Worm (Caenorhabditis elegans) whole organism, L1 larva: ENCODE data around the gene Y59A8B.21.
"Not testable (repeated sequence)": the region's sequence is repeated elsewhere in the genome, so short reads cannot be mapped to it uniquely, and the experiment has no call there.

Source experiments
- C16A3.4 ChIP-seq: fragments of 150-350 bp; optimal IDR thresholded peaks from 2 replicates; lab custom pipeline; 2014; ENCODE audit warnings: missing biosample characterization, missing genetic modification characterization
- C34B4.2 ChIP-seq: sonication (generic microtip); optimal IDR thresholded peaks from 2 replicates; lab custom pipeline; 2017; ENCODE audit warnings: mild to moderate bottlenecking, missing genetic modification characterization, missing compliant biosample characterization
- F16B12.6 ChIP-seq: fragments of 150-350 bp; optimal IDR thresholded peaks from 2 replicates; lab custom pipeline; 2014; ENCODE audit warnings: missing biosample characterization, missing genetic modification characterization
- aha-1 ChIP-seq: fragments of 150-350 bp; optimal IDR thresholded peaks from 2 replicates; lab custom pipeline; 2014; ENCODE audit warnings: missing biosample characterization, missing genetic modification characterization
- blmp-1 ChIP-seq: fragments of 150-350 bp; optimal IDR thresholded peaks from 2 replicates; lab custom pipeline; 2014; ENCODE audit warnings: missing biosample characterization, missing genetic modification characterization
- ceh-88 ChIP-seq: fragments of 200-800 bp; sonication (Bioruptor generic); IDR thresholded peaks from 2 replicates; pipeline ENCODE4 v1.3.6; 2022; ENCODE audit warnings: missing genetic modification characterization, missing compliant biosample characterization
- ceh-90 ChIP-seq: sonication (generic microtip); optimal IDR thresholded peaks from 2 replicates; lab custom pipeline; 2016; ENCODE audit warnings: missing genetic modification characterization, missing compliant biosample characterization
- ces-1 ChIP-seq: fragments of 150-350 bp; optimal IDR thresholded peaks from 2 replicates; lab custom pipeline; 2014; ENCODE audit warnings: missing biosample characterization, missing genetic modification reagents, missing genetic modification characterization
- dpl-1 ChIP-seq, 3 experiments: fragments of 150-350 bp in 2 of 3; sonication (generic microtip) in 1 of 3; optimal IDR thresholded peaks; 2 replicates each; lab custom pipeline; 2014 to 2017; ENCODE audit warnings: missing biosample characterization in 3 of 3, missing genetic modification characterization in 3 of 3, missing genetic modification reagents in 3 of 3
- elt-2 ChIP-seq: sonication (generic microtip); optimal IDR thresholded peaks from 2 replicates; lab custom pipeline; 2016; ENCODE audit warnings: missing genetic modification characterization, mild to moderate bottlenecking, inconsistent platforms, missing compliant biosample characterization, missing genetic modification reagents
- fkh-10 ChIP-seq: sonication (generic microtip); optimal IDR thresholded peaks from 2 replicates; lab custom pipeline; 2017; ENCODE audit warnings: missing biosample characterization, missing genetic modification reagents, missing genetic modification characterization
- fkh-8 ChIP-seq: sonication (generic microtip); optimal IDR thresholded peaks from 2 replicates; lab custom pipeline; 2016; ENCODE audit warnings: mild to moderate bottlenecking, missing genetic modification characterization, missing compliant biosample characterization
- grh-1 ChIP-seq: fragments of 200-800 bp; sonication (Bioruptor generic); IDR thresholded peaks from 2 replicates; pipeline ENCODE4 v1.3.6; 2022; ENCODE audit warnings: missing genetic modification reagents, missing genetic modification characterization, missing compliant biosample characterization
- isw-1 ChIP-seq: fragments of 200-800 bp; sonication (Bioruptor generic); IDR thresholded peaks from 2 replicates; pipeline ENCODE4 v1.3.6; 2022; ENCODE audit warnings: missing genetic modification characterization, missing compliant biosample characterization
- lin-15B ChIP-seq: fragments of 150-350 bp; sonication (generic microtip); optimal IDR thresholded peaks from 3 replicates; lab custom pipeline; 2014; ENCODE audit warnings: missing biosample characterization, missing genetic modification characterization
- lin-35 ChIP-seq, 2 experiments: fragments of 150-350 bp; optimal IDR thresholded peaks; 2 replicates each; lab custom pipeline; 2014; ENCODE audit warnings: missing biosample characterization in 2 of 2, missing genetic modification characterization in 2 of 2, missing genetic modification reagents in 2 of 2
- lin-39 ChIP-seq: fragments of 150-350 bp; optimal IDR thresholded peaks from 2 replicates; lab custom pipeline; 2014; ENCODE audit warnings: missing biosample characterization, missing genetic modification reagents, missing genetic modification characterization
- lir-3 ChIP-seq: sonication (generic microtip); optimal IDR thresholded peaks from 2 replicates; lab custom pipeline; 2016; ENCODE audit warnings: mild to moderate bottlenecking, missing genetic modification characterization, moderate library complexity, missing compliant biosample characterization; ENCODE audit not compliant: poor library complexity
- lsy-2 ChIP-seq, 2 experiments: fragments of 150-350 bp; optimal IDR thresholded peaks; 2 replicates each; lab custom pipeline; 2014; ENCODE audit warnings: missing biosample characterization in 2 of 2, missing genetic modification characterization in 2 of 2
- mab-9 ChIP-seq: fragments of 200-800 bp; sonication (Bioruptor generic); IDR thresholded peaks from 2 replicates; pipeline ENCODE4 v1.3.6; 2022; ENCODE audit warnings: missing genetic modification reagents, missing genetic modification characterization, missing compliant biosample characterization
- mep-1 ChIP-seq: fragments of 150-350 bp; optimal IDR thresholded peaks from 2 replicates; lab custom pipeline; 2014; ENCODE audit warnings: missing biosample characterization, missing genetic modification characterization
- nhr-20 ChIP-seq: sonication (generic microtip); optimal IDR thresholded peaks from 2 replicates; lab custom pipeline; 2016; ENCODE audit warnings: mild to moderate bottlenecking, missing genetic modification characterization, missing compliant biosample characterization
- nhr-237 ChIP-seq: fragments of 150-350 bp; optimal IDR thresholded peaks from 2 replicates; lab custom pipeline; 2014; ENCODE audit warnings: missing biosample characterization, missing genetic modification characterization
- nhr-47 ChIP-seq: sonication (generic microtip); optimal IDR thresholded peaks from 2 replicates; lab custom pipeline; 2016; ENCODE audit warnings: mild to moderate bottlenecking, missing genetic modification characterization, moderate library complexity, missing compliant biosample characterization
- nhr-85 ChIP-seq: sonication (generic microtip); peaks from one replicate; lab custom pipeline; 2016; ENCODE audit warnings: missing genetic modification characterization, inconsistent platforms, missing compliant biosample characterization
- pag-3 ChIP-seq: sonication (generic microtip); optimal IDR thresholded peaks from 2 replicates; lab custom pipeline; 2017; ENCODE audit warnings: missing genetic modification characterization, mild to moderate bottlenecking, missing compliant biosample characterization, antibody characterized with exemption, borderline replicate concordance; ENCODE audit not compliant: insufficient read depth
- rnt-1 ChIP-seq: sonication (generic microtip); optimal IDR thresholded peaks from 2 replicates; lab custom pipeline; 2016; ENCODE audit warnings: mild to moderate bottlenecking, missing genetic modification characterization, moderate library complexity, missing compliant biosample characterization
- snpc-4 ChIP-seq: fragments of 150-350 bp; optimal IDR thresholded peaks from 2 replicates; lab custom pipeline; 2014; ENCODE audit warnings: missing biosample characterization, missing genetic modification characterization
- sox-4 ChIP-seq: sonication (generic microtip); optimal IDR thresholded peaks from 2 replicates; lab custom pipeline; 2016; ENCODE audit warnings: missing genetic modification characterization, missing compliant biosample characterization
- sptf-1 ChIP-seq: fragments of 150-350 bp; optimal IDR thresholded peaks from 2 replicates; lab custom pipeline; 2014; ENCODE audit warnings: missing biosample characterization, missing genetic modification characterization
- unc-62 ChIP-seq: fragments of 150-350 bp; optimal IDR thresholded peaks from 2 replicates; lab custom pipeline; 2014; ENCODE audit warnings: missing biosample characterization, missing genetic modification reagents, missing genetic modification characterization
- unc-98 ChIP-seq: fragments of 200-800 bp; sonication (Bioruptor generic); IDR thresholded peaks from 2 replicates; pipeline ENCODE4 v1.3.6; 2022; ENCODE audit warnings: missing genetic modification characterization, missing compliant biosample characterization
- xbp-1 ChIP-seq: sonication (generic microtip); optimal IDR thresholded peaks from 2 replicates; lab custom pipeline; 2016; ENCODE audit warnings: missing genetic modification characterization, missing compliant biosample characterization
- zip-4 ChIP-seq: fragments of 200-800 bp; sonication (Bioruptor generic); optimal IDR thresholded peaks from 2 replicates; lab custom pipeline; 2018; ENCODE audit warnings: mild to moderate bottlenecking, missing genetic modification characterization, moderate library complexity, missing compliant biosample characterization
- ztf-11 ChIP-seq, 2 experiments: sonication (generic microtip); optimal IDR thresholded peaks; 2 replicates each; lab custom pipeline; 2016 to 2017; ENCODE audit warnings: missing genetic modification characterization in 2 of 2, missing biosample characterization in 1 of 2, missing compliant biosample characterization in 1 of 2

Y59A8B.21 gene

ce11 chrV:17982935-17983334 is 3.1 kb upstream of the Y59A8B.21 start:
- TF ChIP-seq C34B4.2 (tag; lab: Kevin White, UChicago) = no peak
- TF ChIP-seq isw-1 = no peak
- TF ChIP-seq aha-1 (tag; lab: Kevin White, UChicago) = no peak
- no peak for TF ChIP-seq lin-35 (GFP tag; optimal IDR thresholded peaks at IDR 0.05; lab: Kevin White, UChicago)
- TF ChIP-seq ceh-88 (GFP tag; lab: Robert Waterston, UW) = no peak
- TF ChIP-seq sptf-1 = no peak
- peak; percentile 49 to 63 for TF ChIP-seq lsy-2 (tag; optimal IDR thresholded peaks at IDR 0.05; lab: Kevin White, UChicago)
- no peak for TF ChIP-seq sox-4 (tag; lab: Kevin White, UChicago)
- peak; percentile 14 for TF ChIP-seq F16B12.6
- no peak for TF ChIP-seq ztf-11 (tag; optimal IDR thresholded peaks at IDR 0.05; lab: Kevin White, UChicago)
- TF ChIP-seq nhr-20 (tag; lab: Kevin White, UChicago) = no peak

ce11 chrV:18001268-18001667 is 15.2 kb downstream of the Y59A8B.21 start, which contains the start of gene lon-8:
Gene lon-8, minus strand, starts transcription at chrV:18001368.
- TF ChIP-seq nhr-20 (tag; lab: Kevin White, UChicago) (no peak), isw-1 (no peak), pag-3 (tag; lab: Kevin White, UChicago) (no peak), nhr-85 (tag; lab: Kevin White, UChicago) (no peak), F16B12.6 (no peak), ces-1 (GFP tag; lab: Kevin White, UChicago) (no peak), sptf-1 (no peak), unc-98 (GFP tag; lab: Robert Waterston, UW) (no peak), unc-62 (no peak), fkh-8 (tag; lab: Kevin White, UChicago) (no peak), grh-1 (no peak), rnt-1 (no peak), elt-2 (no peak), dpl-1 (GFP tag; optimal IDR thresholded peaks at IDR 0.05; lab: Kevin White, UChicago) (no peak), ztf-11 (tag; optimal IDR thresholded peaks at IDR 0.05; lab: Kevin White, UChicago) (no peak), lin-35 (GFP tag; optimal IDR thresholded peaks at IDR 0.05; lab: Kevin White, UChicago) (no peak), lin-39 (tag; lab: Kevin White, UChicago) (no peak), snpc-4 (no peak), nhr-47 (tag; lab: Kevin White, UChicago) (no peak)

ce11 chrV:18003876-18004275 is 17.8 kb downstream of the Y59A8B.21 start:
- TF ChIP-seq lin-15B (tag; lab: Kevin White, UChicago) (no peak), ces-1 (GFP tag; lab: Kevin White, UChicago) (no peak), nhr-85 (tag; lab: Kevin White, UChicago) (peak; percentile 33), blmp-1 (tag; lab: Kevin White, UChicago) (peak; percentile 65)

- not testable (repeated sequence) for TF ChIP-seq grh-1; sox-4 (tag; lab: Kevin White, UChicago); lin-39 (tag; lab: Kevin White, UChicago)
Measured at ce11 chrV:18006930-18007329, 20.9 kb downstream of the Y59A8B.21 start, which contains the start of gene Y59A8B.19. Gene Y59A8B.19, plus strand, starts transcription at chrV:18007230.

ce11 chrV:18008680-18009079 is 22.6 kb downstream of the Y59A8B.21 start:
- TF ChIP-seq zip-4 (GFP tag; lab: Kevin White, UChicago) (no peak), nhr-237 (tag; lab: Kevin White, UChicago) (no peak), fkh-10 (no peak), mep-1 (tag; lab: Kevin White, UChicago) (no peak), xbp-1 (no peak), C16A3.4 (tag; lab: Kevin White, UChicago) (no peak), ceh-90 (tag; lab: Kevin White, UChicago) (no peak), mab-9 (GFP tag; lab: Robert Waterston, UW) (no peak), lir-3 (no peak)
